Worm (Caenorhabditis elegans): Measurements from ENCODE around the gene Y17D7B.4.

Y17D7B.4 gene

ce11 chrV:18750445-18750844 is 26.0 kb downstream of the Y17D7B.4 start, which contains the start of the genes F11D11.21 and F11D11.12:
Gene F11D11.21, minus strand, starts transcription at chrV:18750545.
Gene F11D11.12, minus strand, starts transcription at chrV:18750682.
- no peak for TF ChIP-seq peb-1 (tag; optimal IDR thresholded peaks at IDR 0.05)
- no peak for TF ChIP-seq sma-3 (GFP tag; optimal IDR thresholded peaks at IDR 0.05)
- TF ChIP-seq fos-1 (tag; optimal IDR thresholded peaks at IDR 0.05): no peak
- TF ChIP-seq elt-3 (tag; optimal IDR thresholded peaks at IDR 0.05): no peak
- TF ChIP-seq nhr-12 (tag; optimal IDR thresholded peaks at IDR 0.05): no peak
- no peak for TF ChIP-seq ztf-4 (tag; optimal IDR thresholded peaks at IDR 0.05)
- no peak for TF ChIP-seq ceh-82 (tag; optimal IDR thresholded peaks at IDR 0.05)
- no peak for TF ChIP-seq elt-1 (tag; optimal IDR thresholded peaks at IDR 0.05)
- TF ChIP-seq ceh-16 (tag; optimal IDR thresholded peaks at IDR 0.05): no peak
- TF ChIP-seq dmd-4 (tag; optimal IDR thresholded peaks at IDR 0.05): no peak
- no peak for TF ChIP-seq ztf-11 (tag; optimal IDR thresholded peaks at IDR 0.05)
- no peak for TF ChIP-seq ztf-1 (GFP tag; conservative IDR thresholded peaks at IDR 0.05)
- no peak for TF ChIP-seq aly-2 (tag; optimal IDR thresholded peaks at IDR 0.05)
- no peak for TF ChIP-seq nhr-21 (tag; optimal IDR thresholded peaks at IDR 0.05)
- no peak for TF ChIP-seq unc-55 (GFP tag; optimal IDR thresholded peaks at IDR 0.05)
- no peak for TF ChIP-seq nhr-23 (tag; optimal IDR thresholded peaks at IDR 0.05)
- no peak for TF ChIP-seq gmeb-1 (tag; optimal IDR thresholded peaks at IDR 0.05)
- no peak for TF ChIP-seq mbf-1 (tag; optimal IDR thresholded peaks at IDR 0.05)
- no peak for TF ChIP-seq nhr-11 (tag; optimal IDR thresholded peaks at IDR 0.05)
- TF ChIP-seq sma-9 (GFP tag; optimal IDR thresholded peaks at IDR 0.05): no peak
- TF ChIP-seq sma-9 (tag; optimal IDR thresholded peaks at IDR 0.05): no peak

ce11 chrV:18748726-18749125 is 27.8 kb downstream of the Y17D7B.4 start, which contains the start of gene clec-252:
Gene clec-252, minus strand, starts transcription at chrV:18748826.
- TF ChIP-seq sem-4 (tag; optimal IDR thresholded peaks at IDR 0.05) (no peak), sma-9 (GFP tag; optimal IDR thresholded peaks at IDR 0.05) (no peak), sma-9 (tag; optimal IDR thresholded peaks at IDR 0.05) (no peak), ztf-11 (tag; optimal IDR thresholded peaks at IDR 0.05) (no peak), gmeb-1 (tag; optimal IDR thresholded peaks at IDR 0.05) (no peak), blmp-1 (tag; optimal IDR thresholded peaks at IDR 0.05; ENCODE audit: insufficient read depth) (no peak), nhr-21 (tag; optimal IDR thresholded peaks at IDR 0.05) (no peak), nhr-10 (tag; optimal IDR thresholded peaks at IDR 0.05) (no peak), elt-1 (tag; optimal IDR thresholded peaks at IDR 0.05) (no peak), peb-1 (tag; optimal IDR thresholded peaks at IDR 0.05) (no peak), ceh-82 (tag; optimal IDR thresholded peaks at IDR 0.05) (no peak), lin-11 (tag; optimal IDR thresholded peaks at IDR 0.05) (no peak), sma-3 (GFP tag; optimal IDR thresholded peaks at IDR 0.05) (no peak), ZK546.5 (tag; optimal IDR thresholded peaks at IDR 0.05) (no peak), skn-1 (tag; optimal IDR thresholded peaks at IDR 0.05) (no peak), mbf-1 (tag; optimal IDR thresholded peaks at IDR 0.05) (no peak)

ce11 chrV:18746937-18747660 is 29.4 kb downstream of the Y17D7B.4 start, which contains the start of gene clec-251:
Gene clec-251, minus strand, starts transcription at chrV:18746987.
- TF ChIP-seq aly-2 (tag; optimal IDR thresholded peaks at IDR 0.05) (no peak), lin-13 (GFP tag; optimal IDR thresholded peaks at IDR 0.05) (no peak), F13H6.1 (tag; optimal IDR thresholded peaks at IDR 0.05) (no peak), unc-62 (GFP tag; optimal IDR thresholded peaks at IDR 0.05) (no peak), peb-1 (tag; optimal IDR thresholded peaks at IDR 0.05) (no peak), fos-1 (tag; optimal IDR thresholded peaks at IDR 0.05) (no peak), mdl-1 (tag; optimal IDR thresholded peaks at IDR 0.05) (no peak), gmeb-1 (tag; optimal IDR thresholded peaks at IDR 0.05) (no peak), skn-1 (tag; optimal IDR thresholded peaks at IDR 0.05) (no peak), lin-11 (tag; optimal IDR thresholded peaks at IDR 0.05) (no peak), egl-27 (tag; optimal IDR thresholded peaks at IDR 0.05) (no peak), nhr-129 (tag; optimal IDR thresholded peaks at IDR 0.05) (no peak), nhr-12 (tag; optimal IDR thresholded peaks at IDR 0.05) (no peak), dmd-4 (tag; optimal IDR thresholded peaks at IDR 0.05) (no peak), C34F6.9 (tag; optimal IDR thresholded peaks at IDR 0.05) (no peak), nhr-6 (tag; optimal IDR thresholded peaks at IDR 0.05) (no peak), sem-4 (tag; optimal IDR thresholded peaks at IDR 0.05) (no peak), ztf-4 (tag; optimal IDR thresholded peaks at IDR 0.05) (no peak), mbf-1 (tag; optimal IDR thresholded peaks at IDR 0.05) (no peak)

ce11 chrV:18742108-18742507 is 34.4 kb downstream of the Y17D7B.4 start, which contains the start of gene clec-250:
Gene clec-250, minus strand, starts transcription at chrV:18742208.
- TF ChIP-seq ceh-82 (tag; optimal IDR thresholded peaks at IDR 0.05): no peak
- TF ChIP-seq sma-3 (GFP tag; optimal IDR thresholded peaks at IDR 0.05): no peak
- TF ChIP-seq lin-39 (tag; optimal IDR thresholded peaks at IDR 0.05): no peak
- TF ChIP-seq crh-2 (tag; optimal IDR thresholded peaks at IDR 0.05): no peak
